Worm (Caenorhabditis elegans) whole organism, L1 larva: ENCODE measurements around the gene rbx-1.

ENCODE experiments used
- C16A3.4 ChIP-seq: fragments of 150-350 bp; optimal IDR thresholded peaks from 2 replicates; lab custom pipeline; 2014; ENCODE audit warnings: missing biosample characterization, missing genetic modification characterization
- C34B4.2 ChIP-seq: sonication (generic microtip); optimal IDR thresholded peaks from 2 replicates; lab custom pipeline; 2017; ENCODE audit warnings: mild to moderate bottlenecking, missing genetic modification characterization, missing compliant biosample characterization
- F16B12.6 ChIP-seq: fragments of 150-350 bp; optimal IDR thresholded peaks from 2 replicates; lab custom pipeline; 2014; ENCODE audit warnings: missing biosample characterization, missing genetic modification characterization
- Y116A8C.19 ChIP-seq: sonication (generic microtip); optimal IDR thresholded peaks from 2 replicates; lab custom pipeline; 2016; ENCODE audit warnings: missing compliant biosample characterization, missing genetic modification characterization, borderline replicate concordance
- ama-1 ChIP-seq: fragments of 150-350 bp; optimal IDR thresholded peaks from 2 replicates; lab custom pipeline; 2014
- blmp-1 ChIP-seq: fragments of 150-350 bp; optimal IDR thresholded peaks from 2 replicates; lab custom pipeline; 2014; ENCODE audit warnings: missing biosample characterization, missing genetic modification characterization
- ceh-63 ChIP-seq: fragments of 200-800 bp; sonication (Bioruptor generic); optimal IDR thresholded peaks from 2 replicates; lab custom pipeline; 2018; ENCODE audit warnings: mild to moderate bottlenecking, missing genetic modification characterization, missing compliant biosample characterization
- ceh-82 ChIP-seq, 3 experiments: fragments of 150-350 bp in 1 of 3; sonication (generic microtip) in 2 of 3; optimal IDR thresholded peaks; 2 replicates each; lab custom pipeline; 2014 to 2017; ENCODE audit warnings: missing biosample characterization in 3 of 3, missing genetic modification characterization in 3 of 3
- ceh-90 ChIP-seq: sonication (generic microtip); optimal IDR thresholded peaks from 2 replicates; lab custom pipeline; 2016; ENCODE audit warnings: missing genetic modification characterization, missing compliant biosample characterization
- dpl-1 ChIP-seq, 3 experiments: fragments of 150-350 bp in 2 of 3; sonication (generic microtip) in 1 of 3; optimal IDR thresholded peaks; 2 replicates each; lab custom pipeline; 2014 to 2017; ENCODE audit warnings: missing biosample characterization in 3 of 3, missing genetic modification characterization in 3 of 3, missing genetic modification reagents in 3 of 3
- efl-1 ChIP-seq, 4 experiments: fragments of 150-350 bp; optimal IDR thresholded peaks in 3 of 4; peaks in 1 of 4; 1 replicate in 1 of 4; 2 replicates in 3 of 4; lab custom pipeline; 2014; ENCODE audit warnings: missing biosample characterization in 2 of 4, missing genetic modification characterization in 2 of 4, missing genetic modification reagents in 2 of 4
- elt-2 ChIP-seq: sonication (generic microtip); optimal IDR thresholded peaks from 2 replicates; lab custom pipeline; 2016; ENCODE audit warnings: missing genetic modification characterization, mild to moderate bottlenecking, inconsistent platforms, missing compliant biosample characterization, missing genetic modification reagents
- elt-3 ChIP-seq, 6 experiments: fragments of 150-350 bp in 1 of 6; sonication (generic microtip); optimal IDR thresholded peaks; 2 replicates each; lab custom pipeline; 2017 to 2018; ENCODE audit warnings: missing biosample characterization in 6 of 6, missing genetic modification characterization in 6 of 6, inconsistent platforms in 1 of 6
- fkh-8 ChIP-seq: sonication (generic microtip); optimal IDR thresholded peaks from 2 replicates; lab custom pipeline; 2016; ENCODE audit warnings: mild to moderate bottlenecking, missing genetic modification characterization, missing compliant biosample characterization
- fos-1 ChIP-seq: fragments of 150-350 bp; optimal IDR thresholded peaks from 2 replicates; lab custom pipeline; 2014; ENCODE audit warnings: missing biosample characterization, missing genetic modification characterization
- hlh-4 ChIP-seq: sonication (generic microtip); optimal IDR thresholded peaks from 2 replicates; lab custom pipeline; 2016; ENCODE audit warnings: mild to moderate bottlenecking, missing genetic modification characterization, missing compliant biosample characterization
- irx-1 ChIP-seq: sonication (generic microtip); optimal IDR thresholded peaks from 2 replicates; lab custom pipeline; 2016; ENCODE audit warnings: missing genetic modification characterization, missing compliant biosample characterization
- jun-1 ChIP-seq: fragments of 150-350 bp; optimal IDR thresholded peaks from 2 replicates; lab custom pipeline; 2014; ENCODE audit warnings: missing biosample characterization, missing genetic modification reagents, missing genetic modification characterization
- lin-14 ChIP-seq: fragments of 200-800 bp; sonication (Bioruptor generic); optimal IDR thresholded peaks from 2 replicates; lab custom pipeline; 2018; ENCODE audit warnings: mild to moderate bottlenecking, missing genetic modification characterization, moderate library complexity, missing compliant biosample characterization
- lin-15B ChIP-seq: fragments of 150-350 bp; sonication (generic microtip); optimal IDR thresholded peaks from 3 replicates; lab custom pipeline; 2014; ENCODE audit warnings: missing biosample characterization, missing genetic modification characterization
- lin-35 ChIP-seq, 2 experiments: fragments of 150-350 bp; optimal IDR thresholded peaks; 2 replicates each; lab custom pipeline; 2014; ENCODE audit warnings: missing biosample characterization in 2 of 2, missing genetic modification characterization in 2 of 2, missing genetic modification reagents in 2 of 2
- lin-39 ChIP-seq: fragments of 150-350 bp; optimal IDR thresholded peaks from 2 replicates; lab custom pipeline; 2014; ENCODE audit warnings: missing biosample characterization, missing genetic modification reagents, missing genetic modification characterization
- lsy-2 ChIP-seq, 2 experiments: fragments of 150-350 bp; optimal IDR thresholded peaks; 2 replicates each; lab custom pipeline; 2014; ENCODE audit warnings: missing biosample characterization in 2 of 2, missing genetic modification characterization in 2 of 2
- mep-1 ChIP-seq: fragments of 150-350 bp; optimal IDR thresholded peaks from 2 replicates; lab custom pipeline; 2014; ENCODE audit warnings: missing biosample characterization, missing genetic modification characterization
- nhr-11 ChIP-seq: fragments of 150-350 bp; optimal IDR thresholded peaks from 2 replicates; lab custom pipeline; 2014; ENCODE audit warnings: missing biosample characterization, missing genetic modification characterization
- nhr-12 ChIP-seq: sonication (generic microtip); optimal IDR thresholded peaks from 2 replicates; lab custom pipeline; 2017; ENCODE audit warnings: missing biosample characterization, missing genetic modification characterization
- nhr-20 ChIP-seq: sonication (generic microtip); optimal IDR thresholded peaks from 2 replicates; lab custom pipeline; 2016; ENCODE audit warnings: mild to moderate bottlenecking, missing genetic modification characterization, missing compliant biosample characterization
- nhr-28 ChIP-seq: fragments of 150-350 bp; optimal IDR thresholded peaks from 2 replicates; lab custom pipeline; 2014; ENCODE audit warnings: missing biosample characterization, missing genetic modification characterization
- nhr-47 ChIP-seq: sonication (generic microtip); optimal IDR thresholded peaks from 2 replicates; lab custom pipeline; 2016; ENCODE audit warnings: mild to moderate bottlenecking, missing genetic modification characterization, moderate library complexity, missing compliant biosample characterization
- nhr-71 ChIP-seq: sonication (generic microtip); optimal IDR thresholded peaks from 2 replicates; lab custom pipeline; 2016; ENCODE audit warnings: mild to moderate bottlenecking, missing genetic modification characterization, moderate library complexity, missing compliant biosample characterization
- nhr-76 ChIP-seq: sonication (generic microtip); optimal IDR thresholded peaks from 2 replicates; lab custom pipeline; 2017; ENCODE audit warnings: missing biosample characterization, missing genetic modification characterization
- nhr-77 ChIP-seq: fragments of 150-350 bp; optimal IDR thresholded peaks from 2 replicates; lab custom pipeline; 2014; ENCODE audit warnings: missing biosample characterization, missing genetic modification characterization
- nhr-84 ChIP-seq: sonication (generic microtip); optimal IDR thresholded peaks from 2 replicates; lab custom pipeline; 2017; ENCODE audit warnings: missing biosample characterization, missing genetic modification characterization
- pqm-1 ChIP-seq: sonication (generic microtip); optimal IDR thresholded peaks from 3 replicates; lab custom pipeline; 2017; ENCODE audit warnings: missing biosample characterization, missing genetic modification characterization
- rnt-1 ChIP-seq: sonication (generic microtip); optimal IDR thresholded peaks from 2 replicates; lab custom pipeline; 2016; ENCODE audit warnings: mild to moderate bottlenecking, missing genetic modification characterization, moderate library complexity, missing compliant biosample characterization
- snu-23 ChIP-seq: sonication (generic microtip); optimal IDR thresholded peaks from 2 replicates; lab custom pipeline; 2016; ENCODE audit warnings: missing genetic modification characterization, missing compliant biosample characterization
- sox-4 ChIP-seq: sonication (generic microtip); optimal IDR thresholded peaks from 2 replicates; lab custom pipeline; 2016; ENCODE audit warnings: missing genetic modification characterization, missing compliant biosample characterization
- sptf-1 ChIP-seq: fragments of 150-350 bp; optimal IDR thresholded peaks from 2 replicates; lab custom pipeline; 2014; ENCODE audit warnings: missing biosample characterization, missing genetic modification characterization
- sup-37 ChIP-seq: fragments of 200-800 bp; sonication (Bioruptor generic); optimal IDR thresholded peaks from 2 replicates; lab custom pipeline; 2018; ENCODE audit warnings: mild to moderate bottlenecking, missing genetic modification characterization, missing compliant biosample characterization
- swsn-7 ChIP-seq: sonication (generic microtip); optimal IDR thresholded peaks from 2 replicates; lab custom pipeline; 2016; ENCODE audit warnings: missing genetic modification characterization, missing compliant biosample characterization
- tbx-2 ChIP-seq: sonication (generic microtip); optimal IDR thresholded peaks from 2 replicates; lab custom pipeline; 2016; ENCODE audit warnings: missing genetic modification characterization, missing compliant biosample characterization
- unc-62 ChIP-seq: fragments of 150-350 bp; optimal IDR thresholded peaks from 2 replicates; lab custom pipeline; 2014; ENCODE audit warnings: missing biosample characterization, missing genetic modification reagents, missing genetic modification characterization
- xbp-1 ChIP-seq: sonication (generic microtip); optimal IDR thresholded peaks from 2 replicates; lab custom pipeline; 2016; ENCODE audit warnings: missing genetic modification characterization, missing compliant biosample characterization

Gene rbx-1

ce11 chrV:9692109-9692581 lies 1.8 kb upstream of the rbx-1 start, which contains the start of gene ztf-9:
TSS of gene ztf-9 (minus strand) at chrV:9692159.
- peak; percentile 59 for TF ChIP-seq snu-23
- TF ChIP-seq ceh-63 (GFP tag; lab: Kevin White, UChicago) = no peak
- TF ChIP-seq fkh-8 (tag; lab: Kevin White, UChicago) = no peak
- peak; percentile 78 for TF ChIP-seq mep-1 (tag; lab: Kevin White, UChicago)
- no peak for TF ChIP-seq sptf-1 (tag; lab: Kevin White, UChicago)
- peak; percentile 22 for TF ChIP-seq swsn-7 (tag; lab: Kevin White, UChicago)
- peak; percentile 87 for TF ChIP-seq lin-14
- peak; percentile 11 for TF ChIP-seq xbp-1 (tag; lab: Kevin White, UChicago)
- no peak for TF ChIP-seq Y116A8C.19 (tag; lab: Kevin White, UChicago)
- TF ChIP-seq unc-62 (GFP tag; lab: Kevin White, UChicago) = no peak
- TF ChIP-seq ceh-82 (tag; optimal IDR thresholded peaks at IDR 0.05; lab: Kevin White, UChicago) = peak in 1 of 3 experiments; percentile 49
- peak; percentile 30 for TF ChIP-seq elt-2 (tag; lab: Kevin White, UChicago)
- peak; percentile 40 for TF ChIP-seq nhr-71 (tag; lab: Kevin White, UChicago)
- TF ChIP-seq irx-1 (tag; lab: Kevin White, UChicago) = peak; percentile 16
- no peak for TF ChIP-seq nhr-11 (tag; lab: Kevin White, UChicago)
- peak; percentile 13 for TF ChIP-seq fos-1
- peak in 2 of 3 experiments; percentile 5 to 33 for TF ChIP-seq dpl-1 (GFP tag; optimal IDR thresholded peaks at IDR 0.05; lab: Kevin White, UChicago)
- no peak for TF ChIP-seq lin-15B (tag; lab: Kevin White, UChicago)
- peak; percentile 17 for TF ChIP-seq nhr-20 (tag; lab: Kevin White, UChicago)
- TF ChIP-seq sup-37 (GFP tag; lab: Kevin White, UChicago) = no peak
- peak; percentile 16 to 47 for TF ChIP-seq lin-35 (GFP tag; optimal IDR thresholded peaks at IDR 0.05; lab: Kevin White, UChicago)
- no peak for TF ChIP-seq ama-1 (lab: Kevin White, UChicago)
- TF ChIP-seq nhr-77 (tag; lab: Kevin White, UChicago) = peak; percentile 39
- peak; percentile 40 for TF ChIP-seq C16A3.4 (tag; lab: Kevin White, UChicago)
- TF ChIP-seq jun-1 (tag; lab: Kevin White, UChicago) = peak; percentile 6
- TF ChIP-seq sox-4 (tag; lab: Kevin White, UChicago) = no peak
- TF ChIP-seq C34B4.2 (tag; lab: Kevin White, UChicago) = no peak
- peak; percentile 30 for TF ChIP-seq efl-1 (optimal IDR thresholded peaks at IDR 0.05; lab: Kevin White, UChicago)
- TF ChIP-seq efl-1 (GFP tag; optimal IDR thresholded peaks at IDR 0.05 in 1 of 2; lab: Kevin White, UChicago) = peak in 1 of 2 experiments; percentile 83
- no peak for TF ChIP-seq hlh-4 (tag; lab: Kevin White, UChicago)
- TF ChIP-seq rnt-1 = peak; percentile 50
- no peak for TF ChIP-seq nhr-28
- TF ChIP-seq tbx-2 (tag; lab: Kevin White, UChicago) = peak; percentile 43
- TF ChIP-seq blmp-1 (tag; lab: Kevin White, UChicago) = peak; percentile 99
- no peak for TF ChIP-seq nhr-76 (tag; lab: Kevin White, UChicago)
- no peak for TF ChIP-seq nhr-84 (tag; lab: Kevin White, UChicago)
- TF ChIP-seq ceh-90 (tag; lab: Kevin White, UChicago) = no peak
- TF ChIP-seq F16B12.6 (tag; lab: Kevin White, UChicago) = peak; percentile 58
- peak in 2 of 6 experiments; percentile 32 to 35 for TF ChIP-seq elt-3 (tag; optimal IDR thresholded peaks at IDR 0.05; lab: Kevin White, UChicago)
- TF ChIP-seq pqm-1 (tag; lab: Kevin White, UChicago) = no peak
- peak in 1 of 2 experiments; percentile 76 for TF ChIP-seq lsy-2 (tag; optimal IDR thresholded peaks at IDR 0.05; lab: Kevin White, UChicago)
- no peak for TF ChIP-seq nhr-12 (tag; lab: Kevin White, UChicago)
- TF ChIP-seq nhr-47 = peak; percentile 38
- no peak for TF ChIP-seq lin-39 (tag; lab: Kevin White, UChicago)
